Worm (Caenorhabditis elegans): ENCODE results near the gene F36A4.1.

F36A4.1 gene

ce11 chrIV:4277694-4278093 is 5.4 kb downstream of the F36A4.1 start, which contains the start of gene nhr-78 (continued):
- TF ChIP-seq zag-1 (tag; optimal IDR thresholded peaks at IDR 0.05) (no peak), elt-2 (tag; optimal IDR thresholded peaks at IDR 0.05) (no peak), nhr-20 (tag; optimal IDR thresholded peaks at IDR 0.05) (peak; percentile 52), ztf-4 (tag; optimal IDR thresholded peaks at IDR 0.05) (no peak), efl-1 (optimal IDR thresholded peaks at IDR 0.05) (peak; percentile 45 to 50), efl-1 (GFP tag; optimal IDR thresholded peaks at IDR 0.05 in 1 of 2) (peak; percentile 33 to 93), unc-98 (GFP tag; IDR thresholded peaks at IDR 0.05) (no peak), snpc-4 (tag; optimal IDR thresholded peaks at IDR 0.05) (no peak), C04F5.9 (tag; optimal IDR thresholded peaks at IDR 0.05) (no peak), nhr-19 (GFP tag; conservative IDR thresholded peaks at IDR 0.05) (0 out of 2 replicates have a peak, but pooled peaks have one; percentile 21), lir-3 (tag; optimal IDR thresholded peaks at IDR 0.05; ENCODE audit: poor library complexity) (no peak), Y116A8C.19 (tag; optimal IDR thresholded peaks at IDR 0.05; ENCODE audit: borderline replicate concordance) (no peak), lin-35 (GFP tag; optimal IDR thresholded peaks at IDR 0.05) (peak; percentile 18 to 23), grh-1 (GFP tag; IDR thresholded peaks at IDR 0.05) (no peak), fos-1 (tag; optimal IDR thresholded peaks at IDR 0.05) (no peak), swsn-7 (tag; optimal IDR thresholded peaks at IDR 0.05) (peak; percentile 44), dpl-1 (GFP tag; optimal IDR thresholded peaks at IDR 0.05) (peak in 2 of 3 experiments; percentile 23 to 24), nhr-237 (tag; optimal IDR thresholded peaks at IDR 0.05) (no peak), nhr-85 (tag) (peak; percentile 74), unc-130 (tag; optimal IDR thresholded peaks at IDR 0.05) (no peak), nhr-77 (tag; optimal IDR thresholded peaks at IDR 0.05) (no peak), ceh-8 (GFP tag; optimal IDR thresholded peaks at IDR 0.05) (no peak), irx-1 (tag; optimal IDR thresholded peaks at IDR 0.05) (no peak), sox-4 (tag; optimal IDR thresholded peaks at IDR 0.05) (no peak), elt-3 (tag; optimal IDR thresholded peaks at IDR 0.05) (no peak), zip-4 (GFP tag; optimal IDR thresholded peaks at IDR 0.05) (no peak), unc-62 (GFP tag; optimal IDR thresholded peaks at IDR 0.05) (no peak), fkh-10 (GFP tag; optimal IDR thresholded peaks at IDR 0.05) (no peak), fkh-8 (tag; optimal IDR thresholded peaks at IDR 0.05) (no peak), nhr-84 (tag; optimal IDR thresholded peaks at IDR 0.05) (no peak), nhr-90 (tag; optimal IDR thresholded peaks at IDR 0.05; ENCODE audit: poor library complexity) (no peak), blmp-1 (tag; optimal IDR thresholded peaks at IDR 0.05) (peak; percentile 8), lsy-2 (tag; optimal IDR thresholded peaks at IDR 0.05) (peak; percentile 31 to 45), mep-1 (tag; optimal IDR thresholded peaks at IDR 0.05) (no peak), ceh-63 (GFP tag; optimal IDR thresholded peaks at IDR 0.05) (no peak), lin-39 (tag; optimal IDR thresholded peaks at IDR 0.05) (no peak), sptf-1 (tag; optimal IDR thresholded peaks at IDR 0.05) (no peak), lin-15B (tag; optimal IDR thresholded peaks at IDR 0.05) (no peak), ceh-90 (tag; optimal IDR thresholded peaks at IDR 0.05) (no peak), aly-2 (tag; optimal IDR thresholded peaks at IDR 0.05) (no peak), ama-1 (optimal IDR thresholded peaks at IDR 0.05) (no peak), nhr-71 (tag; optimal IDR thresholded peaks at IDR 0.05) (no peak), F16B12.6 (tag; optimal IDR thresholded peaks at IDR 0.05) (peak; percentile 19), snu-23 (GFP tag; optimal IDR thresholded peaks at IDR 0.05) (no peak)

ce11 chrIV:4284020-4284419 is 11.8 kb downstream of the F36A4.1 start, which contains the start of gene F15E6.6:
Gene F15E6.6 (minus strand): TSS chrIV:4284120.
- TF ChIP-seq nhr-19 (GFP tag; conservative IDR thresholded peaks at IDR 0.05), result no peak

All from whole organism, L1 larva.